Worm (Caenorhabditis elegans) whole organism, young adult: ENCODE results near the gene dsl-5.

Source experiments
- D2030.7 ChIP-seq: fragments of 200-800 bp; sonication (Bioruptor generic); IDR thresholded peaks from 2 replicates; pipeline ENCODE4 v1.3.6; 2022; ENCODE audit warnings: missing genetic modification reagents, missing genetic modification characterization, missing compliant biosample characterization
- F10E7.11 ChIP-seq: sonication (generic microtip); optimal IDR thresholded peaks from 2 replicates; lab custom pipeline; 2017; ENCODE audit warnings: mild to moderate bottlenecking, missing genetic modification characterization, moderate library complexity, missing compliant biosample characterization
- F37B4.10 ChIP-seq: fragments of 200-800 bp; sonication (Bioruptor generic); IDR thresholded peaks from 2 replicates; pipeline ENCODE4 v1.3.6; 2022; ENCODE audit warnings: missing genetic modification characterization, missing compliant biosample characterization
- F49E8.2 ChIP-seq: sonication (generic microtip); optimal IDR thresholded peaks from 3 replicates; lab custom pipeline; 2017; ENCODE audit warnings: missing genetic modification characterization, mild to moderate bottlenecking, missing compliant biosample characterization, antibody characterized with exemption, moderate library complexity; ENCODE audit not compliant: insufficient read depth
- F52B5.7 ChIP-seq: sonication (generic microtip); optimal IDR thresholded peaks from 2 replicates; lab custom pipeline; 2016; ENCODE audit warnings: mild to moderate bottlenecking, missing genetic modification characterization, missing compliant biosample characterization
- F55B11.4 ChIP-seq: sonication (generic microtip); optimal IDR thresholded peaks from 2 replicates; lab custom pipeline; 2016; ENCODE audit warnings: missing compliant biosample characterization, missing genetic modification characterization, borderline replicate concordance; ENCODE audit not compliant: insufficient read depth
- K11D2.4 ChIP-seq: fragments of 200-800 bp; sonication (Bioruptor generic); IDR thresholded peaks from 2 replicates; pipeline ENCODE4 v1.3.6; 2022; ENCODE audit warnings: missing genetic modification reagents, missing genetic modification characterization, missing compliant biosample characterization
- Y79H2A.3 ChIP-seq: fragments of 200-800 bp; sonication (Bioruptor generic); conservative IDR thresholded peaks from 2 replicates; pipeline ENCODE4 v1.3.6; 2022; ENCODE audit warnings: missing genetic modification reagents, missing genetic modification characterization, missing compliant biosample characterization
- akir-1 ChIP-seq: fragments of 200-800 bp; sonication (Bioruptor generic); optimal IDR thresholded peaks from 2 replicates; lab custom pipeline; 2018; ENCODE audit warnings: mild to moderate bottlenecking, missing genetic modification characterization, moderate library complexity, missing compliant biosample characterization
- atf-7 ChIP-seq: sonication (generic microtip); optimal IDR thresholded peaks from 2 replicates; lab custom pipeline; 2017; ENCODE audit warnings: mild to moderate bottlenecking, missing genetic modification characterization, missing compliant biosample characterization
- attf-5 ChIP-seq: fragments of 200-800 bp; sonication (Bioruptor generic); optimal IDR thresholded peaks from 2 replicates; lab custom pipeline; 2018; ENCODE audit warnings: mild to moderate bottlenecking, missing genetic modification characterization, missing compliant biosample characterization
- cebp-1 ChIP-seq, 2 experiments: fragments of 200-800 bp in 1 of 2; sonication (Bioruptor generic) in 1 of 2; sonication (generic microtip) in 1 of 2; IDR thresholded peaks in 1 of 2; optimal IDR thresholded peaks in 1 of 2; 2 replicates each; pipeline versions ENCODE4 v1.3.6 to Lab custom; 2017 to 2022; ENCODE audit warnings: missing compliant biosample characterization in 2 of 2, missing genetic modification characterization in 2 of 2, mild to moderate bottlenecking in 1 of 2, missing genetic modification reagents in 1 of 2, moderate library complexity in 1 of 2
- cebp-2 ChIP-seq: fragments of 200-800 bp; sonication (Bioruptor generic); IDR thresholded peaks from 2 replicates; pipeline ENCODE4 v1.3.6; 2022; ENCODE audit warnings: missing genetic modification characterization, missing compliant biosample characterization
- ceh-58 ChIP-seq: fragments of 200-800 bp; sonication (Bioruptor generic); IDR thresholded peaks from 2 replicates; pipeline ENCODE4 v1.3.6; 2022; ENCODE audit warnings: missing genetic modification characterization, missing compliant biosample characterization
- ceh-79 ChIP-seq: sonication (generic microtip); optimal IDR thresholded peaks from 2 replicates; lab custom pipeline; 2017; ENCODE audit warnings: mild to moderate bottlenecking, missing genetic modification characterization, missing compliant biosample characterization
- efl-1 ChIP-seq: fragments of 150-350 bp; optimal IDR thresholded peaks from 2 replicates; lab custom pipeline; 2014; ENCODE audit warnings: missing biosample characterization, missing genetic modification reagents, missing genetic modification characterization
- egl-44 ChIP-seq: fragments of 200-800 bp; sonication (Bioruptor generic); IDR thresholded peaks from 2 replicates; pipeline ENCODE4 v1.3.6; 2022; ENCODE audit warnings: missing genetic modification reagents, missing genetic modification characterization, missing compliant biosample characterization
- egrh-3 ChIP-seq: fragments of 200-800 bp; sonication (Bioruptor generic); IDR thresholded peaks from 2 replicates; pipeline ENCODE4 v1.3.6; 2022; ENCODE audit warnings: missing genetic modification reagents, missing genetic modification characterization, missing compliant biosample characterization
- ekl-4 ChIP-seq: fragments of 200-800 bp; sonication (Bioruptor generic); IDR thresholded peaks from 2 replicates; pipeline ENCODE4 v1.3.6; 2022; ENCODE audit warnings: missing genetic modification reagents, missing genetic modification characterization, missing compliant biosample characterization
- ets-4 ChIP-seq: fragments of 200-800 bp; sonication (Bioruptor generic); optimal IDR thresholded peaks from 2 replicates; lab custom pipeline; 2018; ENCODE audit warnings: mild to moderate bottlenecking, missing genetic modification characterization, missing compliant biosample characterization
- hmg-20 ChIP-seq: fragments of 200-800 bp; sonication (Bioruptor generic); IDR thresholded peaks from 2 replicates; pipeline ENCODE4 v1.3.6; 2022; ENCODE audit warnings: missing genetic modification reagents, missing genetic modification characterization, missing compliant biosample characterization
- hsf-1 ChIP-seq: fragments of 200-800 bp; sonication (Bioruptor generic); IDR thresholded peaks from 2 replicates; pipeline ENCODE4 v1.3.6; 2022; ENCODE audit warnings: missing genetic modification reagents, missing genetic modification characterization, missing compliant biosample characterization
- let-526 ChIP-seq: fragments of 200-800 bp; sonication (Bioruptor generic); IDR thresholded peaks from 2 replicates; pipeline ENCODE4 v1.3.6; 2022; ENCODE audit warnings: missing genetic modification reagents, missing genetic modification characterization, missing compliant biosample characterization
- lin-26 ChIP-seq: fragments of 200-800 bp; sonication (Bioruptor generic); IDR thresholded peaks from 2 replicates; pipeline ENCODE4 v1.3.6; 2022; ENCODE audit warnings: missing genetic modification reagents, missing genetic modification characterization, missing compliant biosample characterization
- madf-3 ChIP-seq: fragments of 200-800 bp; sonication (Bioruptor generic); IDR thresholded peaks from 2 replicates; pipeline ENCODE4 v1.3.6; 2022; ENCODE audit warnings: missing genetic modification reagents, missing genetic modification characterization, missing compliant biosample characterization
- nhr-120 ChIP-seq: fragments of 200-800 bp; sonication (Bioruptor generic); IDR thresholded peaks from 2 replicates; pipeline ENCODE4 v1.3.6; 2022; ENCODE audit warnings: missing genetic modification characterization, missing compliant biosample characterization
- nhr-80 ChIP-seq: sonication (generic microtip); optimal IDR thresholded peaks from 2 replicates; lab custom pipeline; 2016; ENCODE audit warnings: missing genetic modification characterization, missing compliant biosample characterization
- nhr-90 ChIP-seq: sonication (generic microtip); optimal IDR thresholded peaks from 2 replicates; lab custom pipeline; 2016; ENCODE audit warnings: missing genotype, mild to moderate bottlenecking, missing genetic modification characterization, missing compliant biosample characterization
- rec-8 ChIP-seq, 2 experiments: sonication (generic microtip); optimal IDR thresholded peaks; 2 replicates each; lab custom pipeline; 2016; ENCODE audit warnings: mild to moderate bottlenecking in 2 of 2, missing genetic modification characterization in 2 of 2, missing genetic modification reagents in 2 of 2, missing genotype in 2 of 2, missing biosample characterization in 1 of 2, missing compliant biosample characterization in 1 of 2, moderate library complexity in 1 of 2
- sea-2 ChIP-seq: fragments of 200-800 bp; sonication (Bioruptor generic); IDR thresholded peaks from 2 replicates; pipeline ENCODE4 v1.3.6; 2022; ENCODE audit warnings: missing genetic modification characterization, missing compliant biosample characterization
- somi-1 ChIP-seq: fragments of 200-800 bp; sonication (Bioruptor generic); optimal IDR thresholded peaks from 2 replicates; lab custom pipeline; 2018; ENCODE audit warnings: mild to moderate bottlenecking, missing genetic modification characterization, missing compliant biosample characterization
- sptf-2 ChIP-seq: fragments of 200-800 bp; sonication (Bioruptor generic); optimal IDR thresholded peaks from 2 replicates; lab custom pipeline; 2018; ENCODE audit warnings: mild to moderate bottlenecking, missing genetic modification characterization, missing compliant biosample characterization
- tbp1 ChIP-seq: fragments of 200-800 bp; sonication (Bioruptor generic); optimal IDR thresholded peaks from 2 replicates; lab custom pipeline; 2018; ENCODE audit warnings: mild to moderate bottlenecking, missing genetic modification characterization, missing compliant biosample characterization
- tbx-9 ChIP-seq: sonication (generic microtip); optimal IDR thresholded peaks from 2 replicates; lab custom pipeline; 2016; ENCODE audit warnings: borderline replicate concordance, missing genetic modification characterization, inconsistent platforms, missing compliant biosample characterization
- xnd-1 ChIP-seq: sonication (generic microtip); optimal IDR thresholded peaks from 2 replicates; lab custom pipeline; 2016; ENCODE audit warnings: missing genotype, missing genetic modification reagents, missing genetic modification characterization, missing compliant biosample characterization
- zfh-2 ChIP-seq: fragments of 200-800 bp; sonication (Bioruptor generic); conservative IDR thresholded peaks from 2 replicates; pipeline ENCODE4 v1.3.6; 2022; ENCODE audit warnings: missing genetic modification reagents, missing genetic modification characterization, missing compliant biosample characterization
- ztf-18 ChIP-seq: sonication (generic microtip); optimal IDR thresholded peaks from 2 replicates; lab custom pipeline; 2016; ENCODE audit warnings: missing genotype, mild to moderate bottlenecking, missing genetic modification characterization, missing compliant biosample characterization
- ztf-22 ChIP-seq: fragments of 200-800 bp; sonication (Bioruptor generic); optimal IDR thresholded peaks from 2 replicates; lab custom pipeline; 2018; ENCODE audit warnings: mild to moderate bottlenecking, missing genetic modification characterization, moderate library complexity, missing compliant biosample characterization
- ztf-26 ChIP-seq: sonication (generic microtip); optimal IDR thresholded peaks from 2 replicates; lab custom pipeline; 2017; ENCODE audit warnings: missing genetic modification characterization, missing compliant biosample characterization
- ztf-28 ChIP-seq: fragments of 200-800 bp; sonication (Bioruptor generic); IDR thresholded peaks from 2 replicates; pipeline ENCODE4 v1.3.6; 2022; ENCODE audit warnings: missing genetic modification reagents, missing genetic modification characterization, missing compliant biosample characterization
- ztf-6 ChIP-seq: fragments of 200-800 bp; sonication (Bioruptor generic); IDR thresholded peaks from 2 replicates; pipeline ENCODE4 v1.3.6; 2022; ENCODE audit warnings: missing genetic modification reagents, missing genetic modification characterization, missing compliant biosample characterization

dsl-5 gene

ce11 chrIV:11583906-11584378 is 36.9 kb downstream of the dsl-5 start, which contains the start of gene F12F6.1 (continued):
- TF ChIP-seq atf-7 (tag; lab: Kevin White, UChicago) (no peak), F37B4.10 (GFP tag; lab: Robert Waterston, UW) (0 out of 2 replicates have a peak, but pooled peaks have one; percentile 16), F55B11.4 (no peak), attf-5 (no peak), efl-1 (GFP tag; lab: Kevin White, UChicago) (no peak), ztf-26 (no peak), ztf-22 (GFP tag; lab: Kevin White, UChicago) (no peak), F52B5.7 (tag; lab: Kevin White, UChicago) (peak; percentile 61), sea-2 (GFP tag; lab: Robert Waterston, UW) (0 out of 2 replicates have a peak, but pooled peaks have one; percentile 33), ztf-18 (tag; lab: Kevin White, UChicago) (no peak), nhr-120 (no peak), akir-1 (no peak), rec-8 (tag; optimal IDR thresholded peaks at IDR 0.05; lab: Kevin White, UChicago) (no peak), ceh-79 (tag; lab: Kevin White, UChicago) (no peak), madf-3 (GFP tag; lab: Robert Waterston, UW) (0 out of 2 replicates have a peak, but pooled peaks have one; percentile 60), somi-1 (no peak), nhr-80 (tag; lab: Kevin White, UChicago) (peak; percentile 7), D2030.7 (no peak), ceh-58 (GFP tag; lab: Robert Waterston, UW) (no peak), tbx-9 (no peak), K11D2.4 (GFP tag; lab: Robert Waterston, UW) (no peak), cebp-1 (GFP tag; IDR thresholded peaks at IDR 0.05; lab: Robert Waterston, UW) (no peak), cebp-1 (tag; optimal IDR thresholded peaks at IDR 0.05; lab: Kevin White, UChicago) (peak; percentile 5), ekl-4 (GFP tag; lab: Robert Waterston, UW) (0 out of 2 replicates have a peak, but pooled peaks have one; percentile 16), xnd-1 (tag; lab: Kevin White, UChicago) (no peak), hsf-1 (GFP tag; lab: Robert Waterston, UW) (no peak), F49E8.2 (tag; lab: Kevin White, UChicago) (no peak), sptf-2 (GFP tag; lab: Kevin White, UChicago) (no peak), cebp-2 (no peak), ztf-28 (GFP tag; lab: Robert Waterston, UW) (no peak), nhr-90 (tag; lab: Kevin White, UChicago) (no peak), F10E7.11 (tag; lab: Kevin White, UChicago) (no peak), Y79H2A.3 (GFP tag; lab: Robert Waterston, UW) (no peak), hmg-20 (0 out of 2 replicates have a peak, but pooled peaks have one; percentile 36), ets-4 (GFP tag; lab: Kevin White, UChicago) (no peak), let-526 (GFP tag; lab: Robert Waterston, UW) (no peak)

- TF ChIP-seq egrh-3 (GFP tag; lab: Robert Waterston, UW) (peak; percentile 49; the same call in 1 of the 2 replicates), egl-44 (GFP tag; lab: Robert Waterston, UW) (no peak), lin-26 (GFP tag; lab: Robert Waterston, UW) (no peak), tbp1 (GFP tag; lab: Kevin White, UChicago) (no peak), ztf-6 (GFP tag; lab: Robert Waterston, UW) (no peak), zfh-2 (GFP tag; lab: Robert Waterston, UW) (peak; percentile 84), nhr-80 (tag; lab: Kevin White, UChicago) (peak; percentile 6), Y79H2A.3 (GFP tag; lab: Robert Waterston, UW) (no peak)
These were observed 38.2 kb downstream of the dsl-5 start for ce11 chrIV:11582450-11583166.
